Worm (Caenorhabditis elegans) whole organism, mixed stage, embryonic: ENCODE data around the gene F55A11.11.
A peak's percentile ranks its signal among the peaks of the same experiment; 100 is the strongest.

Experiments used
- M03D4.4 ChIP-seq: sonication (generic microtip); optimal IDR thresholded peaks from 2 replicates; lab custom pipeline; 2017; ENCODE audit warnings: mild to moderate bottlenecking, missing genetic modification characterization, missing compliant biosample characterization
- bed-3 ChIP-seq: fragments of 200-800 bp; sonication (Bioruptor generic); optimal IDR thresholded peaks from 3 replicates; lab custom pipeline; 2018; ENCODE audit warnings: mild to moderate bottlenecking, missing genetic modification characterization, moderate library complexity, missing compliant biosample characterization
- blmp-1 ChIP-seq: fragments of 150-350 bp; optimal IDR thresholded peaks from 2 replicates; lab custom pipeline; 2014; ENCODE audit warnings: missing biosample characterization, missing genetic modification characterization
- ceh-39 ChIP-seq: fragments of 150-350 bp; optimal IDR thresholded peaks from 2 replicates; lab custom pipeline; 2014; ENCODE audit warnings: missing biosample characterization, missing genetic modification characterization
- ceh-43 ChIP-seq: fragments of 200-800 bp; sonication (Bioruptor generic); optimal IDR thresholded peaks from 2 replicates; lab custom pipeline; 2018; ENCODE audit warnings: mild to moderate bottlenecking, missing genetic modification characterization, moderate library complexity, missing compliant biosample characterization
- ceh-83 ChIP-seq: fragments of 200-800 bp; sonication (Bioruptor generic); optimal IDR thresholded peaks from 2 replicates; lab custom pipeline; 2018; ENCODE audit warnings: mild to moderate bottlenecking, missing genetic modification characterization, missing compliant biosample characterization
- ces-1 ChIP-seq: fragments of 150-350 bp; optimal IDR thresholded peaks from 2 replicates; lab custom pipeline; 2014; ENCODE audit warnings: missing biosample characterization, missing genetic modification reagents, missing genetic modification characterization
- cnd-1 ChIP-seq: fragments of 200-800 bp; sonication (Bioruptor generic); optimal IDR thresholded peaks from 2 replicates; lab custom pipeline; 2018; ENCODE audit warnings: mild to moderate bottlenecking, missing genetic modification characterization, missing compliant biosample characterization
- drap-1 ChIP-seq: fragments of 200-800 bp; sonication (Bioruptor generic); optimal IDR thresholded peaks from 3 replicates; lab custom pipeline; 2018; ENCODE audit warnings: mild to moderate bottlenecking, missing genetic modification characterization, missing compliant biosample characterization
- elt-1 ChIP-seq: sonication (generic microtip); optimal IDR thresholded peaks from 2 replicates; lab custom pipeline; 2017; ENCODE audit warnings: missing genetic modification characterization, mild to moderate bottlenecking, missing compliant biosample characterization, antibody characterized with exemption, moderate library complexity, borderline replicate concordance; ENCODE audit not compliant: insufficient read depth
- elt-3 ChIP-seq: fragments of 150-350 bp; optimal IDR thresholded peaks from 2 replicates; lab custom pipeline; 2014; ENCODE audit warnings: missing biosample characterization, missing genetic modification characterization
- flh-1 ChIP-seq: fragments of 200-800 bp; sonication (Bioruptor generic); optimal IDR thresholded peaks from 2 replicates; lab custom pipeline; 2018; ENCODE audit warnings: mild to moderate bottlenecking, missing genetic modification characterization, moderate library complexity, missing compliant biosample characterization
- ham-2 ChIP-seq: fragments of 200-800 bp; sonication (Bioruptor generic); optimal IDR thresholded peaks from 2 replicates; lab custom pipeline; 2018; ENCODE audit warnings: mild to moderate bottlenecking, missing genetic modification characterization, missing compliant biosample characterization
- hlh-1 ChIP-seq: fragments of 150-350 bp; optimal IDR thresholded peaks from 2 replicates; lab custom pipeline; 2014; ENCODE audit warnings: missing biosample characterization, missing genetic modification reagents, missing genetic modification characterization
- lin-13 ChIP-seq: fragments of 150-350 bp; optimal IDR thresholded peaks from 2 replicates; lab custom pipeline; 2014; ENCODE audit warnings: missing biosample characterization, missing genetic modification characterization
- lin-32 ChIP-seq: fragments of 200-800 bp; sonication (Bioruptor generic); optimal IDR thresholded peaks from 2 replicates; lab custom pipeline; 2018; ENCODE audit warnings: mild to moderate bottlenecking, missing genetic modification characterization, missing compliant biosample characterization
- lsy-2 ChIP-seq: fragments of 150-350 bp; optimal IDR thresholded peaks from 2 replicates; lab custom pipeline; 2014; ENCODE audit warnings: missing biosample characterization, missing genetic modification characterization
- mab-5 ChIP-seq: fragments of 150-350 bp; optimal IDR thresholded peaks from 2 replicates; lab custom pipeline; 2014; ENCODE audit warnings: missing biosample characterization, missing genetic modification characterization
- mep-1 ChIP-seq: fragments of 150-350 bp; optimal IDR thresholded peaks from 2 replicates; lab custom pipeline; 2017; ENCODE audit warnings: missing biosample characterization, missing genetic modification reagents, missing genetic modification characterization, inconsistent platforms
- mls-2 ChIP-seq: sonication (generic microtip); optimal IDR thresholded peaks from 2 replicates; lab custom pipeline; 2016; ENCODE audit warnings: mild to moderate bottlenecking, missing genetic modification characterization, moderate library complexity, missing compliant biosample characterization
- nhr-12 ChIP-seq: fragments of 150-350 bp; optimal IDR thresholded peaks from 2 replicates; lab custom pipeline; 2014; ENCODE audit warnings: missing biosample characterization, missing genetic modification characterization
- nhr-2 ChIP-seq: fragments of 150-350 bp; optimal IDR thresholded peaks from 2 replicates; lab custom pipeline; 2014; ENCODE audit warnings: missing biosample characterization, missing genetic modification characterization
- nhr-237 ChIP-seq: fragments of 150-350 bp; optimal IDR thresholded peaks from 2 replicates; lab custom pipeline; 2014; ENCODE audit warnings: missing biosample characterization, missing genetic modification characterization
- nhr-28 ChIP-seq: fragments of 150-350 bp; optimal IDR thresholded peaks from 2 replicates; lab custom pipeline; 2014; ENCODE audit warnings: missing biosample characterization, missing genetic modification characterization
- nhr-76 ChIP-seq: sonication (generic microtip); optimal IDR thresholded peaks from 2 replicates; lab custom pipeline; 2017; ENCODE audit warnings: missing biosample characterization, missing genetic modification characterization
- pha-4 ChIP-seq: fragments of 150-350 bp; optimal IDR thresholded peaks from 2 replicates; lab custom pipeline; 2018; ENCODE audit warnings: missing biosample characterization, missing genetic modification reagents, missing genetic modification characterization
- sem-2 ChIP-seq: fragments of 200-800 bp; sonication (Bioruptor generic); optimal IDR thresholded peaks from 2 replicates; lab custom pipeline; 2018; ENCODE audit warnings: mild to moderate bottlenecking, missing genetic modification characterization, missing compliant biosample characterization
- snpc-4 ChIP-seq: fragments of 150-350 bp; optimal IDR thresholded peaks from 2 replicates; lab custom pipeline; 2014; ENCODE audit warnings: missing biosample characterization, missing genetic modification characterization
- sptf-1 ChIP-seq: sonication (generic microtip); optimal IDR thresholded peaks from 2 replicates; lab custom pipeline; 2017; ENCODE audit warnings: mild to moderate bottlenecking, missing genetic modification characterization, moderate library complexity, missing compliant biosample characterization
- tbx-8 ChIP-seq: fragments of 200-800 bp; sonication (Bioruptor generic); optimal IDR thresholded peaks from 2 replicates; lab custom pipeline; 2018; ENCODE audit warnings: mild to moderate bottlenecking, missing genetic modification characterization, moderate library complexity, missing compliant biosample characterization
- unc-120 ChIP-seq: sonication (generic microtip); optimal IDR thresholded peaks from 2 replicates; lab custom pipeline; 2017; ENCODE audit warnings: missing genetic modification characterization, missing compliant biosample characterization; ENCODE audit not compliant: poor library complexity, severe bottlenecking
- unc-39 ChIP-seq: fragments of 150-350 bp; optimal IDR thresholded peaks from 2 replicates; lab custom pipeline; 2014; ENCODE audit warnings: missing biosample characterization, missing genetic modification characterization
- unc-62 ChIP-seq: fragments of 150-350 bp; optimal IDR thresholded peaks from 2 replicates; lab custom pipeline; 2014; ENCODE audit warnings: missing biosample characterization, missing genetic modification reagents, missing genetic modification characterization
- zip-8 ChIP-seq: fragments of 150-350 bp; optimal IDR thresholded peaks from 2 replicates; lab custom pipeline; 2014; ENCODE audit warnings: missing biosample characterization, missing genetic modification characterization
- ztf-11 ChIP-seq: fragments of 150-350 bp; optimal IDR thresholded peaks from 2 replicates; lab custom pipeline; 2014; ENCODE audit warnings: missing biosample characterization, missing genetic modification characterization

F55A11.11 gene

DNA sequence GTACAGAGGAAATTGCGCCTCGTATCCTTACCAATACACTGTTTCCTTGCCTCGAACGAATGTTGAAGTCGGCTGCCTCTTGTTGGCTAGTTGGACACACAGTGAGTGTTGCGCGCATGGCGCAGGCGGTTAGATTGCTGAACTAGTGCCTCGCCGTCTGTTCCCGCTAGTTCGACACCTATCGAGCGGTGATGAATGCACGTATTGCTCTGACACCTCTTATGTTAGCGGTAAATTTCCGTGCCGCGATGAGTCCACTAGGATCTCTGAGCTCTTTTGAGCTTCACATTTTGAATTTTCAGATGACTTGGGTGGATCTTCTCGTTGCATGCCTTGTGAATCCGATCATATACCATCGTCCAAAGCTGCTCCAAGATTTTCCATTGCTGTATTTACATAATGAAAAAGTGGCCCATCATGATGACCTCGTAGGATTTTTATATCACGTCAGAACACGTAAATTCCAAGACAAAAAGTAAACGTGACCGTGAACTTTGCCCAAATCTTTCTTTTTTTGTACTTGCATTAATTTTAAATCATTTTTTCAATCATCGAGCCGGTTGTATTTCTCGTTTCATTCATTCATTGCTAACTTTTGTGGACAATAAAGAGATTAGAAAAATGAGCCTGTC lies at the start of gene F55A11.11:
F55A11.11 (plus strand) TSS at position 341 of the 632 bp plus-strand sequence.
- TF ChIP-seq cnd-1 (tag; lab: Kevin White, UChicago) (peak; percentile 97), ham-2 (GFP tag; lab: Kevin White, UChicago) (peak; percentile 98), hlh-1 (tag; lab: Kevin White, UChicago) (peak; percentile 60), nhr-2 (tag; lab: Kevin White, UChicago) (no peak), ces-1 (GFP tag; lab: Kevin White, UChicago) (no peak), nhr-28 (tag; lab: Kevin White, UChicago) (peak; percentile 46), unc-62 (GFP tag; lab: Kevin White, UChicago) (peak; percentile 73), ceh-83 (peak; percentile 97), lin-13 (peak; percentile 83), mab-5 (tag; lab: Kevin White, UChicago) (no peak), elt-3 (no peak), ztf-11 (tag; lab: Kevin White, UChicago) (peak; percentile 60), ceh-43 (GFP tag; lab: Kevin White, UChicago) (peak; percentile 92), tbx-8 (GFP tag; lab: Kevin White, UChicago) (peak; percentile 86), sem-2 (peak; percentile 94), snpc-4 (no peak), mls-2 (tag; lab: Kevin White, UChicago) (peak; percentile 98), nhr-237 (tag; lab: Kevin White, UChicago) (peak; percentile 41), drap-1 (GFP tag; lab: Kevin White, UChicago) (peak; percentile 99), unc-39 (tag; lab: Kevin White, UChicago) (peak; percentile 52), blmp-1 (tag; lab: Kevin White, UChicago) (no peak), unc-120 (tag; lab: Kevin White, UChicago) (peak; percentile 95), lin-32 (GFP tag; lab: Kevin White, UChicago) (peak; percentile 96), nhr-76 (tag; lab: Kevin White, UChicago) (no peak), sptf-1 (peak; percentile 98), nhr-12 (tag; lab: Kevin White, UChicago) (peak; percentile 85), lsy-2 (peak; percentile 28), M03D4.4 (tag; lab: Kevin White, UChicago) (peak; percentile 97), mep-1 (tag; lab: Kevin White, UChicago) (peak; percentile 57), pha-4 (peak; percentile 92), bed-3 (GFP tag; lab: Kevin White, UChicago) (peak; percentile 91), ceh-39 (tag; lab: Kevin White, UChicago) (peak; percentile 28), zip-8 (no peak), elt-1 (tag; lab: Kevin White, UChicago) (peak; percentile 17), flh-1 (GFP tag; lab: Kevin White, UChicago) (peak; percentile 90)

DNA sequence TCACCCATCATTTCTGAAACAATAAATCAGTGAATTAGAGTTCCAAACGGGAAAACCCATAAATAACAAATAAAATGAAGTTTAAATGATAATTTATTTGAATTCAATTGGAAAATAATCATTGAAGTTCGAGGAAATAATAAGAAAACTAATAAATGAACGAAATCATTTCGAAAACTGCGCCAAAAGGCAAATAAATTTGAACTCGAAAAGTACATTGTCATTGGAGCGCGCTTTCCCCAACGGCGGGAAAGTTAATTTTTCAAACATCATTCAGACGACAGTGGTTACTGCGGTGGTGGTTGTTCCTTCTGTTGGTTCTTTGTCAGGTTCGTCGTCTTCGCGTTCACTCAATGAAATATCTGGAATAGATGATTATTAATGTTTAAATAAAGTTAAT lies 49.5 kb upstream of the F55A11.11 start, which contains the start of gene npp-22:
npp-22 (minus strand) TSS at position 13 of the 400 bp plus-strand sequence.
- TF ChIP-seq nhr-12 (tag; lab: Kevin White, UChicago) = no peak
- no peak for TF ChIP-seq ceh-43 (GFP tag; lab: Kevin White, UChicago)
- TF ChIP-seq mep-1 (tag; lab: Kevin White, UChicago) = peak; percentile 58
- TF ChIP-seq flh-1 (GFP tag; lab: Kevin White, UChicago) = no peak
- no peak for TF ChIP-seq tbx-8 (GFP tag; lab: Kevin White, UChicago)
- TF ChIP-seq, all 35 proteins: peak for 1

DNA sequence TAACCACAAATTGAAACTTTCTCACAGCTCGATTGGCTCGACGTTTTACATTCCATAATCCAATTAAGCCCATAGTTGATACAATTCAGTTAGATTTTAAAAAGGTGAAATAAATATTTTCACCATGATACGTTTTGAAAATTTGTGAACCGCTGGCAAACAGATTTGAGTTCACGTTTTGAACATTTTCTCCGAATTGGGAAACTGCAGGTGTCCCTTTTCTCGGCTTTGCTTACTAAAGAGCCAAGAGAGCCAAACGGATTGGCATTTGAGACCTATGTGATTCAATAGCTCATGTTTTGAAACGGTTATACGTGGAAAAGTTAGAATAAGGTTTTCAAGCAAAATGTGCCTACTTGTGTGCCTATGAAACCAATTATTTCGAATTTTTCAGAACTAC lies 46.1 kb upstream of the F55A11.11 start, which contains the start of gene spe-42:
spe-42 (minus strand) TSS at position 101 of the 400 bp plus-strand sequence.
- TF ChIP-seq cnd-1 (tag; lab: Kevin White, UChicago) = no peak
- TF ChIP-seq nhr-76 (tag; lab: Kevin White, UChicago) = no peak
- TF ChIP-seq lin-13 = no peak
- TF ChIP-seq ceh-83 = no peak
